Fruit fly (Drosophila melanogaster): ENCODE results near the gene CG10375.

The CG10375 gene

DNA sequence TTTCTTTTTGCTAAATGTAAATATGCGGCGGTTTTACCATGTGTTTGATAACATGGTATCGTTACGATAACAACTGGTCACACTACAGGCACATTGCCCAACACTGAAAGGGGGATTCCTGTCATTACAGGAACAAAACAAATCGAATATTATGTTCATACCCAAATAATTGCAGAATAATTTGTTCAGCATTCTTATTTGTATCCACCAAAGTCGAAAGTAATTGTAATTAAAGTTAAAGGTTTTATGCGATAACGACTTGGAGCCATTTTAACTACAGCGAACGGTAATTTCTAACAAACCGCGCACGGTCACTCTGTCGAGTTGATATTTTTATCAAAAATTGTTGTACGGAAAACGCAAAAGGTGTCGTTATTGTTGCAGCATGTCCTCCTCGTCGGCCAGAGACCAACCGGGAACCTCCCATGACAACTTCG, at the start of gene CG10375, which contains the start of gene CG10214:
TSS of gene CG10375 (plus strand) at position 296 of the 437 bp plus-strand sequence.
TSS of gene CG10214 (minus strand) at position 72 of the 437 bp plus-strand sequence.
- TF ChIP-seq h (optimal IDR thresholded peaks at IDR 0.05): no peak
- TF ChIP-seq psq (optimal IDR thresholded peaks at IDR 0.05): no peak
- no peak for TF ChIP-seq insv (optimal IDR thresholded peaks at IDR 0.05)
- TF ChIP-seq ttk (optimal IDR thresholded peaks at IDR 0.05): no peak
- TF ChIP-seq Myc (optimal IDR thresholded peaks at IDR 0.05): no peak
- TF ChIP-seq Sin3A (optimal IDR thresholded peaks at IDR 0.05): no peak

DNA sequence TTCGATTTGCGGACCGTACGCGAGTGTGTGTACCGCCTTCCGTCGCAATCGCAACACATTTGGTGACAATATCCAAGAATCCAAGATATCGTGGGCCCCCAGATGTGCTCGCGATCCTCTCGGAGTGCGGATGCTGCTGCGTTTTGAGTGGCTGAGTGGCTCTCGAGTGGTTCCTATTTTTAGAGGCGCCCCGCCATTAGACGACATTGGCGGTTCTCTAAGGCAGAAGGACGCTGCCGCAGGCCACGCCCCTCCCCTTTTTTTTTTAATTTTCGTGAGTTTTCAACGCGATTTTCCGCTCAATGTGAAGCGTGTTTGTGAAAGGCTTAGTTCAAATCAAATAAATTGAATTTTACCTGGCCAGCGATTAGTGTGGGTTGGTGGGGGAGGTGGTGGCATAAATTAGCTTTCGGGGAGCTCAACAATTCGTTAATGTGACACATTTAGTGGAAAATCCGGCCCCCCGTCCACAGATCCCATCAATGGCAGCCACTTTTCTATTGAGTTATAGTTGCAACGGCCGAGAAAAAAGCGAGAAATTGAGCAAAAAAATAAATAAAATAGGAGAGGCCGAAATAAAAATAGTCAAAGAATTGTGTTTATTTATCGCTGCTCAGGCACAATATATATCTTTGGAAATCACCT, 49.1 kb upstream of the CG10375 start, which contains the start of gene nau:
TSS of gene nau (minus strand) at position 61 of the 645 bp plus-strand sequence.
- TF ChIP-seq insv (optimal IDR thresholded peaks at IDR 0.05) (no peak), ttk (optimal IDR thresholded peaks at IDR 0.05) (no peak), Sin3A (optimal IDR thresholded peaks at IDR 0.05) (no peak), h (optimal IDR thresholded peaks at IDR 0.05) (no peak), psq (optimal IDR thresholded peaks at IDR 0.05) (no peak), Myc (optimal IDR thresholded peaks at IDR 0.05) (no peak)

DNA sequence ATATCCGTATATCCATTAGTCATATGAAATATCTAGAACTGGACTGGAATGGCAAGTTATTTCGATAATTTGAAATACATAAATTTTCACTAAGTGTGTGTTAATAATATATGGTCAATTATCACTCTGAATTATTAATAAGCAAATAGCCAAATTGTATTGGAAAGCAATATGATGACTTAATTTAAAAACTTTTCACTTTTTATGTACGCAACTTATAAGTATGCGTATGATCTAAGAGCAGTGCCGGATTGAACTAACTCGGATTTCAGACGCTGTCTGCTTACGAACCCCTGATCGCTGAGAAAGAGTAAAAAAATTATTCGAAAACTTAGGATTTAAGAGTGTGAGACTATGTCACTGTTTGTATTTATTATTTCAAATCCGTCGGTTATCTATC, 46.0 kb upstream of the CG10375 start, which contains the start of gene CG10232:
TSS of gene CG10232 (minus strand) at position 101 of the 400 bp plus-strand sequence.
- TF ChIP-seq insv (optimal IDR thresholded peaks at IDR 0.05): no peak

DNA sequence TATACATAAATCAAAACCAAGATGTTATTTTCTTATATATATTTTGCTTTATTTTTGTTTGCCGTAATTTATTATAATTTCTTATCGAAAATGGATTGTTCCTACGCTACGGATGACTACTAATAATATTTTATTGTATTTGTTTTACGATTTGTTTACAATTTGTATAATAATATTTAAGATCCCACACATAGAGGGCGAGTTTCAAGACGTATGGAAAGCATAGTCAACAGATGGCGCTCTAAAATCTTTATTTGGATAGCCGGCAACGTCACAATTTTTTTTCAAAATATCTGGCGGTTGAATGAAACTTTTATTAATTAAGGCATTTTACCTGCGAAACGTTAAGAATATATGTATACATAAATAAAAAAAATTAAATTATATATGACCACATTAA, 45.6 kb upstream of the CG10375 start:
- no peak for TF ChIP-seq insv (optimal IDR thresholded peaks at IDR 0.05)
- no peak for TF ChIP-seq ttk (optimal IDR thresholded peaks at IDR 0.05)
- TF ChIP-seq Sin3A (optimal IDR thresholded peaks at IDR 0.05): no peak
- no peak for TF ChIP-seq psq (optimal IDR thresholded peaks at IDR 0.05)
- no peak for TF ChIP-seq h (optimal IDR thresholded peaks at IDR 0.05)
- TF ChIP-seq Myc (optimal IDR thresholded peaks at IDR 0.05): no peak

DNA sequence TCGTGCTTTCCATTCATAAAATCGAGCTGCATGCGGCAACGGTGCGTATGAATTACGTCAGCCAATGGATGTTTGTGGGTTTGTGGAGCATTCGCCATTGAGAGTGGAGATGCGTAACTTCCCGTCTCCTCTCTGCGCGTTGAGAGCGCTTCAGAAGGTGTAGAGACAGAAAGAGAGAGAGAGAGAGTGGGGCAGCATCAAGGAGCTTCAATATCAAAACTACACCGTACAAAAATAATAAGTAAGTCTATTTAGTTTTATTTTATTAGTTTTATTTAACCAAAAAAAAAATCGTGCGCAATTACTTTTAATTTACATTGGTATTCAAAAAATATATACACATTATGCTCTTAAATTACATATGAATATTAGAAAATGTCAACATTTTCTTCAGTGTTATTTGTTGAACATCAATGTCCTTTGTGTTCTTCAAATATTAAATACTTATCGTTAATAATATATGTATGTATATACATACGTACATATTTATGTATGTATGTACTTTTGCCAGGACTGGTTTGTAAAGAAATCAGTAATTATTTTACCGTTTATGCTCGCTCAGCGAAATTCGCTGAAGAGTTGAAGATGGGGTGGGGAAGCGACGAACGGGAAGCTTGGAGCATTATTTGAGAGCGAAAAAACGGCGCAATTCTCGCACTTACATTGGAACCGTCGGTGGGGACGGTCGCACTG, 44.7 kb upstream of the CG10375 start, which contains the start of gene CG10365:
TSS of gene CG10365 (plus strand) at position 652 of the 693 bp plus-strand sequence.
- TF ChIP-seq ttk (optimal IDR thresholded peaks at IDR 0.05): no peak
- TF ChIP-seq Myc (optimal IDR thresholded peaks at IDR 0.05): no peak
- TF ChIP-seq insv (optimal IDR thresholded peaks at IDR 0.05): no peak
- no peak for TF ChIP-seq h (optimal IDR thresholded peaks at IDR 0.05)
- no peak for TF ChIP-seq Sin3A (optimal IDR thresholded peaks at IDR 0.05)
- TF ChIP-seq psq (optimal IDR thresholded peaks at IDR 0.05): no peak

DNA sequence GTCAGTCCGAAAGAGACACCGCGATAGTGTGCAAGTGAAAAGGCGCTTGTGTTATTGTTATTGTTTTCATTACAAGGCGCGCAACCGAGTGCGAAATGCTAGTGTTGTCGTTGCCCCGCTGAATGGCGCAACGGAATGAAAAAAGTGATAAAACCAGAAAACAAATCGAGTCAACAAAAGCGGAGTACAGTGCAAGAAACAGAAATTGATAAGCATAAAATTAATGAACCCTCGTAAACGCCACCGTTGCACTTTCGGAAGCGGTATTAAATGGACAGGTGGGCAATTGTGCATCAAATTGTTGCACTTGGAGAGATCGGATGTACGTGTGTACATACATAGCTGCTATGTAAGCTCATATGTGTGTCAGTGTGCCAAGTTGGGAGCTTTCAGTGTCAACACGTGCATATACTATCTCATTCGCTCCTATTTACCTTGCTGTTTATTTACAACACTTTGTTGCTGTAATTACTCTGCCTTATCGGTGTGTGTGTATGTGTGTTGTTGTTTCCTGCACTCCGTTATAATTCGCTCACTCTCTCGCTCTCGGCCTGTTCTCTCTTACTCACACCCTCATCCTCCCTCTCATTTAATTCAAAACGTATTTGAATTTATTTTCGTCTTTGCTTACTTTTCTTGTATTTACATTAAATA, 44.0 kb upstream of the CG10375 start:
- TF ChIP-seq psq (optimal IDR thresholded peaks at IDR 0.05) (no peak), Myc (optimal IDR thresholded peaks at IDR 0.05) (no peak), Sin3A (optimal IDR thresholded peaks at IDR 0.05) (no peak), ttk (optimal IDR thresholded peaks at IDR 0.05) (no peak), h (optimal IDR thresholded peaks at IDR 0.05) (no peak), insv (optimal IDR thresholded peaks at IDR 0.05) (no peak)

DNA sequence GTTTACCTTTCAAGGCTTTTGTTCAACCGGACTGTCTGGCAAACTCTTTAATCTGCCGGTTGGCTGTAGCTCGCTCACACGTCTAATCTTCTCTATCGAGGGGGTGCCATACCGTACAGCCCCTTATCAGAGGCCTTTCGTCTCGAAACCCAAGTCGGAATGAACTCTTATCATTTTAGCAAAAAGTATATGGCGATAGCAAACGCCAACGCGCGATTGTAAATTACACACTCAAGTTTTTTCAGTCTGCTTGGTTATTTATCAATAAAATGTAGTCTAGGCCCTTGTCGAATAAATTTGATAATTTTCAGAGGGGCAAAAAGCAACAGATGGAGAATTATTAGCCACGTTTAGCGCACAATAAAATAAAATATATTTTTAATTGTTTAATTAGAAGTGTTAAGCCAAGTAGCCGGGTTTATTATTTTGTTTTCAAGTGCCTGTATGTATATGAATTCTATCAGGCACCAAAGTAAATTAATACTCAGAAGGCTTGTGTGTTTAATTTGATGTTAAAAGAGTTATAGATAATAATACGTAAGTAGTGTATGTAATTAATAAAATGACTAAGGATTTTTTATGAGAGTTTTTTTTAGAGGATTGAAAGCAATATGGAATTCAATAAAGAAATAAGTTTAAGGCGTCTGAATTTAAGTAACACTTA, 42.5 kb upstream of the CG10375 start:
- TF ChIP-seq Sin3A (optimal IDR thresholded peaks at IDR 0.05) (no peak), psq (optimal IDR thresholded peaks at IDR 0.05) (no peak), ttk (optimal IDR thresholded peaks at IDR 0.05) (no peak), insv (optimal IDR thresholded peaks at IDR 0.05) (no peak), h (optimal IDR thresholded peaks at IDR 0.05) (no peak)

DNA sequence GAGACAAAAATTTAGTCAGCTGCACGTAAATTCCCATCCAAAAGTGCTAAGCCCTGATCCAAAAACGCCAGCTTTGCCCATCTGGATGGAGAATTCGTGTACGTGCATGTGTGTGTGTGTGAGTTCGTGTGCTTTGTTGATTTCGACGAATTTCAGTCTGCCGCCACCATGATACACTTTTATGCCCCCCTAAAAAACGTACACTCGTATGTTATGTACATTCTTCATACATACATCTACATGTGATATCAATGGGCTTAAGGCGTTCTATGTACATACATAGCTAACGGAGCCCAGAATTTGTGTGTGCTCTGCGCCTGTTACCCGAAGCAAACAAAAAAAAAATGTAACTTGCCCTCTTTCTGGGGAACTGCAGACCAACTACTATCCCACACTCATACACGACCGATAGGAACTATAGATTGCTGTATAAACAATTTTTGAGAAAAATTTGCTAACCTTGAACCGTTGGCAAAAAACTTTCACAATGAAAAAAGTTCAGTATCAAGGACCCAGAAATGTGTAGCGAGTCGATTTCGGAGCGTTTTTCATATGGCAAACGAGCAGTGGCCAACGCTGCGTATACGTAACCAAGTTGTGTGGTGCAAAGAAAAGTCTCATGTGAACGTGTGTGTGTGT, 41.7 kb upstream of the CG10375 start:
- TF ChIP-seq psq (optimal IDR thresholded peaks at IDR 0.05): no peak
- TF ChIP-seq ttk (optimal IDR thresholded peaks at IDR 0.05): no peak
- TF ChIP-seq insv (optimal IDR thresholded peaks at IDR 0.05): no peak
- no peak for TF ChIP-seq h (optimal IDR thresholded peaks at IDR 0.05)
- no peak for TF ChIP-seq Sin3A (optimal IDR thresholded peaks at IDR 0.05)
- TF ChIP-seq Myc (optimal IDR thresholded peaks at IDR 0.05): no peak

DNA sequence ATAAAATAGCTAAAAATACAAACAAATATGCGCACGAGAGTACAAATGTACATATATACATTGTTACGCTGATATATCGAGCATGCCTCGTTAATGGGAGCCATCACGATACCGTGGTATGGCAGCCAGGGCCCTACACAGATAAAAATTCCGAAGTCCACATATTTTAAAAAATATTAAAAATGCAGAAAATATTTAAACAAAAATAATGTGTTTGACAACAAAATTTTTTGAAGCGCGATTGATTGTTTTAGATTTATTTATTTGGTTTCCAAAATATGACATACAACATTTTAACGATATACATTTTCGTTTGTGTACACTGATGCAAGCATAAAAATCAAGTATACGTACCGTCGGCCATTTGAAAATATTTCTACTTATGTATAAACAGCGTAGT, 40.8 kb upstream of the CG10375 start:
- TF ChIP-seq insv (optimal IDR thresholded peaks at IDR 0.05) (no peak), Myc (optimal IDR thresholded peaks at IDR 0.05) (no peak), ttk (optimal IDR thresholded peaks at IDR 0.05) (no peak), h (optimal IDR thresholded peaks at IDR 0.05) (no peak), psq (optimal IDR thresholded peaks at IDR 0.05) (no peak), Sin3A (optimal IDR thresholded peaks at IDR 0.05) (no peak)

DNA sequence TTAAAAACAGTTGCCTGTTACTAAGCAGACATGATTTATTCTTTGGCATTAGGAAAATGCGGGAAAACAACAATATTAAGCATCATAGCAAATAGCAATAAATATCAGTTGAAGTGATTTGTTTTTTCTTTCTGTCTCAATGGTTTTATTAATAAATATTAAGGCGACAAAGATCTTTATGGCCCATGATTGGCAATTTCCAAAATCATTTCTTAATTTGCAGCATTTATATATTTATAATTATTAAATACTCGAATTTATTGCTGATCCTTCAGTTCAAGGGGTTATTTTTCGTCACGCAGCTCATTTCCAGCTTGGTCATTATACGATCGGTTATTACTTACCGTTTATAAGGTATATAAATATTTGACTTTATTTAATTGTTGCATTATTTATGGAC, 39.9 kb upstream of the CG10375 start:
- no peak for TF ChIP-seq ttk (optimal IDR thresholded peaks at IDR 0.05)
- no peak for TF ChIP-seq psq (optimal IDR thresholded peaks at IDR 0.05)
- TF ChIP-seq insv (optimal IDR thresholded peaks at IDR 0.05): no peak
- no peak for TF ChIP-seq Sin3A (optimal IDR thresholded peaks at IDR 0.05)
- no peak for TF ChIP-seq h (optimal IDR thresholded peaks at IDR 0.05)
- no peak for TF ChIP-seq Myc (optimal IDR thresholded peaks at IDR 0.05)

DNA sequence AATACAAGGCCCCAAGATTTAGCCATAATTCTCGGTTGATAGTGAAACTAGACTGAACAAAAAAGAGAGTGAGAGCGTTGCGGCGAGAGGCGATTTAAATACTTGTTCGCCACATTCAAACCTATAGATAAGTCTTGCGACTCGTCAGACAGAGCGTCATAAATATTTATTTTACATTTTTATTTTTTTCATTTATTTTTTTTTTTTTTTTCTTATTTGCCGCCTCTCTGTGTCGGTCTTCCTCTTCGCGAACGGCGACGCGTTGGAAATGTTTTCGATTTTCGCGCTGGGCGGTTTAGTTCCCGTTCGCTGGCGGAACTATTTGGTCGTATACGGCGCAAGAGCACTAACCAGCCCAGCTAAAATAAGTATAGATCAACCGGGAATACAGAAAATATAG, 39.4 kb upstream of the CG10375 start:
- TF ChIP-seq ttk (optimal IDR thresholded peaks at IDR 0.05) (no peak), Myc (optimal IDR thresholded peaks at IDR 0.05) (no peak), Sin3A (optimal IDR thresholded peaks at IDR 0.05) (no peak)

Measured in Kc167 (cell line).